Fruit fly (Drosophila melanogaster) S2 (cell line): ENCODE results near the gene Asator.

ENCODE experiments used
- CG8478 ChIP-seq: fragments of >200 bp; optimal IDR thresholded peaks from 2 replicates; lab custom pipeline; 2018
- CTCF ChIP-seq, 2 experiments: fragments of >200 bp; optimal IDR thresholded peaks; 2 replicates each; lab custom pipeline; 2018

DNA sequence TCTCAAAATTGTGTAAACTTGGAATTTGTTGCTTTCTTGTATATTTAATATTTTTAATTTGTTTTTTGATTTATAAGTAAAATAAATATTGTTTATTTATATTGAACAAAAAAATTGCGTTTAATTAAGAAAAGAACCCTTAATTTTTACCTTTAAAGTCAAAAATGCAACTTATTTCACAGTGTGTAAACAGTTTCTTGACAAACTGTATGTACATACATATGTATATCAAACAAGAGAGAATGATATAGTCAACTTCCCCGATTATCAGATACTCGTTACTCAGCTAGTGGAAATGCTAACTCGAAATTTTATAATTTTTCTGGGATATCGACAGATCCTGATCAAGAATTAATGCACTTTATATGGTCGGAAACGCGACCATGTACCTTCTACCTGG is 67.8 kb downstream of the Asator start:
- TF ChIP-seq CG8478 (lab: Kevin White, UChicago) (no peak), CTCF (optimal IDR thresholded peaks at IDR 0.05; lab: Kevin White, UChicago) (no peak)
